Fruit fly (Drosophila melanogaster) whole organism, prepupa: ENCODE measurements around the gene CG17147.

Experiments used
- CG11762 ChIP-seq: fragments of 200-800 bp; sonication (Bioruptor generic); optimal IDR thresholded peaks from 3 replicates; lab custom pipeline; 2016; ENCODE audit warnings: missing biosample characterization, missing genetic modification characterization; ENCODE audit not compliant: insufficient read depth
- CG11902 ChIP-seq: fragments of 200-800 bp; sonication (Bioruptor generic); optimal IDR thresholded peaks from 3 replicates; lab custom pipeline; 2016; ENCODE audit warnings: missing biosample characterization, missing genetic modification characterization
- CG15336 ChIP-seq: fragments of 200-800 bp; sonication (Bioruptor generic); IDR thresholded peaks from 2 replicates; pipeline ENCODE4 v1.3.6; 2022; ENCODE audit warnings: missing biosample characterization, missing genetic modification characterization
- CG1621 ChIP-seq: fragments of 200-800 bp; sonication (Bioruptor generic); optimal IDR thresholded peaks from 3 replicates; lab custom pipeline; 2018; ENCODE audit warnings: missing biosample characterization, mild to moderate bottlenecking, missing genetic modification characterization
- CG34406 ChIP-seq: fragments of 200-800 bp; sonication (Bioruptor generic); optimal IDR thresholded peaks from 3 replicates; lab custom pipeline; 2016; ENCODE audit warnings: missing biosample characterization, missing genetic modification characterization
- CG3919 ChIP-seq: fragments of 200-800 bp; sonication (Bioruptor generic); optimal IDR thresholded peaks from 3 replicates; lab custom pipeline; 2016; ENCODE audit warnings: missing biosample characterization, missing genetic modification characterization
- CG4318 ChIP-seq: fragments of 200-800 bp; sonication (Bioruptor generic); optimal IDR thresholded peaks from 3 replicates; lab custom pipeline; 2017; ENCODE audit warnings: missing biosample characterization, mild to moderate bottlenecking, missing genetic modification characterization
- CG6163 ChIP-seq: fragments of 200-800 bp; sonication (Bioruptor generic); IDR thresholded peaks from 3 replicates; pipeline ENCODE4 v1.3.6; 2022; ENCODE audit warnings: missing biosample characterization, missing genetic modification characterization
- CG6792 ChIP-seq: fragments of 200-800 bp; sonication (Bioruptor generic); optimal IDR thresholded peaks from 3 replicates; lab custom pipeline; 2016; ENCODE audit warnings: missing biosample characterization, missing genetic modification characterization
- CG6808 ChIP-seq: fragments of 200-800 bp; sonication (Bioruptor generic); optimal IDR thresholded peaks from 3 replicates; lab custom pipeline; 2017; ENCODE audit warnings: missing biosample characterization, missing genetic modification characterization, mild to moderate bottlenecking, moderate library complexity, missing genetic modification reagents
- CG7368 ChIP-seq: fragments of 200-800 bp; sonication (Bioruptor generic); optimal IDR thresholded peaks from 3 replicates; lab custom pipeline; 2016; ENCODE audit warnings: missing biosample characterization, missing genetic modification characterization
- CG8119 ChIP-seq: fragments of 200-800 bp; sonication (Bioruptor generic); IDR thresholded peaks from 3 replicates; pipeline ENCODE4 v1.3.6; 2022; ENCODE audit warnings: missing biosample characterization, missing genetic modification characterization
- CG9139 ChIP-seq: fragments of 200-800 bp; sonication (Bioruptor generic); optimal IDR thresholded peaks from 3 replicates; lab custom pipeline; 2017; ENCODE audit warnings: missing biosample characterization, mild to moderate bottlenecking, missing genetic modification characterization
- Eip75B ChIP-seq: fragments of 200-800 bp; sonication (Bioruptor generic); optimal IDR thresholded peaks from 3 replicates; lab custom pipeline; 2016; ENCODE audit warnings: missing biosample characterization, missing genetic modification characterization
- Eip78C ChIP-seq: fragments of 200-800 bp; sonication (Bioruptor generic); peaks from one replicate; lab custom pipeline; 2016; ENCODE audit warnings: missing biosample characterization, missing genetic modification characterization
- Ets21C ChIP-seq: fragments of 200-800 bp; sonication (Bioruptor generic); optimal IDR thresholded peaks from 3 replicates; lab custom pipeline; 2016; ENCODE audit warnings: missing biosample characterization, missing genetic modification characterization
- Ets96B ChIP-seq: fragments of 200-800 bp; optimal IDR thresholded peaks from 2 replicates; lab custom pipeline; 2019; ENCODE audit warnings: missing biosample characterization, mild to moderate bottlenecking, missing genetic modification characterization, moderate library complexity
- Hr38 ChIP-seq: sonication (Bioruptor generic); optimal IDR thresholded peaks from 2 replicates; lab custom pipeline; 2016; ENCODE audit warnings: missing biosample characterization, missing genetic modification characterization
- Met ChIP-seq: fragments of 200-800 bp; sonication (Bioruptor generic); optimal IDR thresholded peaks from 3 replicates; lab custom pipeline; 2016; ENCODE audit warnings: missing biosample characterization, missing genetic modification characterization
- Sox102F ChIP-seq: fragments of 200-800 bp; sonication (Bioruptor generic); optimal IDR thresholded peaks from 2 replicates; lab custom pipeline; 2016; ENCODE audit warnings: missing biosample characterization, mild to moderate bottlenecking, missing genetic modification characterization
- Sox15 ChIP-seq: fragments of 200-800 bp; sonication (Bioruptor generic); optimal IDR thresholded peaks from 3 replicates; lab custom pipeline; 2016; ENCODE audit warnings: missing biosample characterization, missing genetic modification characterization
- cyc ChIP-seq: fragments of 200-800 bp; sonication (Bioruptor generic); optimal IDR thresholded peaks from 3 replicates; lab custom pipeline; 2016; ENCODE audit warnings: missing biosample characterization, missing genetic modification characterization
- dac ChIP-seq: fragments of 200-800 bp; sonication (Bioruptor generic); optimal IDR thresholded peaks from 2 replicates; lab custom pipeline; 2017; ENCODE audit warnings: missing biosample characterization, mild to moderate bottlenecking, missing genetic modification characterization
- eg ChIP-seq: fragments of 200-800 bp; sonication (Bioruptor generic); IDR thresholded peaks from 3 replicates; pipeline ENCODE4 v1.3.6; 2022; ENCODE audit warnings: missing biosample characterization, missing genetic modification characterization
- fd59A ChIP-seq: fragments of 200-800 bp; sonication (Bioruptor generic); optimal IDR thresholded peaks from 2 replicates; lab custom pipeline; 2017; ENCODE audit warnings: missing biosample characterization, mild to moderate bottlenecking, missing genetic modification characterization, missing genetic modification reagents
- lz ChIP-seq: fragments of 200-800 bp; sonication (Bioruptor generic); optimal IDR thresholded peaks from 3 replicates; lab custom pipeline; 2016; ENCODE audit warnings: missing biosample characterization, missing genetic modification characterization
- net ChIP-seq: fragments of 200-800 bp; sonication (Bioruptor generic); optimal IDR thresholded peaks from 3 replicates; lab custom pipeline; 2016; ENCODE audit warnings: missing biosample characterization, missing genetic modification characterization
- salr ChIP-seq, 2 experiments: fragments of 200-800 bp; sonication (Bioruptor generic); optimal IDR thresholded peaks; 3 replicates each; lab custom pipeline; 2016 to 2018; ENCODE audit warnings: missing biosample characterization in 2 of 2, missing genetic modification characterization in 2 of 2, mild to moderate bottlenecking in 1 of 2
- spab ChIP-seq: fragments of 200-800 bp; sonication (Bioruptor generic); optimal IDR thresholded peaks from 2 replicates; lab custom pipeline; 2017; ENCODE audit warnings: missing biosample characterization, mild to moderate bottlenecking, missing genetic modification characterization, missing genetic modification reagents
- svp ChIP-seq: fragments of 200-800 bp; sonication (Bioruptor generic); peaks from one replicate; lab custom pipeline; 2016; ENCODE audit warnings: missing biosample characterization, missing genetic modification characterization
- vri ChIP-seq: fragments of 200-800 bp; sonication (Bioruptor generic); optimal IDR thresholded peaks from 3 replicates; lab custom pipeline; 2016; ENCODE audit warnings: missing biosample characterization, mild to moderate bottlenecking, missing genetic modification characterization

The CG17147 gene

dm6 chr3L:20206950-20207584, 16.7 kb upstream of the CG17147 start, which contains the start of gene CG6996:
TSS of gene CG6996 (plus strand) at chr3L:20207534.
- TF ChIP-seq CG34406 (GFP tag; lab: Kevin White, UChicago): no peak
- no peak for TF ChIP-seq CG11902 (GFP tag; lab: Kevin White, UChicago)
- TF ChIP-seq salr (GFP tag; optimal IDR thresholded peaks at IDR 0.05; lab: Kevin White, UChicago): no peak
- no peak for TF ChIP-seq net (GFP tag; lab: Kevin White, UChicago)
- TF ChIP-seq lz (GFP tag; lab: Kevin White, UChicago): no peak
- TF ChIP-seq, all 60 proteins: peak for 0

dm6 chr3L:20209092-20209491, 14.6 kb upstream of the CG17147 start:
- no peak for TF ChIP-seq Sox15 (GFP tag; lab: Kevin White, UChicago)
- peak; percentile 90 for TF ChIP-seq vri

- no peak for TF ChIP-seq spab (GFP tag; lab: Kevin White, UChicago)
- no peak for TF ChIP-seq Hr38 (GFP tag; lab: Kevin White, UChicago)
- TF ChIP-seq CG34406 (GFP tag; lab: Kevin White, UChicago): no peak
- no peak for TF ChIP-seq Ets96B (tag; lab: Kevin White, UChicago)
- TF ChIP-seq svp (GFP tag; lab: Kevin White, UChicago): no peak
- no peak for TF ChIP-seq CG6808 (GFP tag; lab: Kevin White, UChicago)
- TF ChIP-seq CG6163 (GFP tag; lab: Robert Waterston, UW): no peak
- TF ChIP-seq CG11762: no peak
- no peak for TF ChIP-seq cyc (GFP tag; lab: Kevin White, UChicago)
- no peak for TF ChIP-seq Ets21C
Measured at dm6 chr3L:20209896-20210295, 13.8 kb upstream of the CG17147 start.

- TF ChIP-seq svp (GFP tag; lab: Kevin White, UChicago) (peak; percentile 18), CG6792 (no peak)
- TF ChIP-seq, all 60 proteins: peak for 1
Measured at dm6 chr3L:20212022-20212421, 11.7 kb upstream of the CG17147 start, which contains the start of gene CG7017. TSS of gene CG7017 (minus strand) at chr3L:20212122.

dm6 chr3L:20220374-20220773, 3.4 kb upstream of the CG17147 start, which contains the start of gene CG6933:
TSS of gene CG6933 (minus strand) at chr3L:20220420.
- TF ChIP-seq eg (no peak), Eip75B (no peak), Met (GFP tag; lab: Kevin White, UChicago) (no peak), CG3919 (GFP tag; lab: Kevin White, UChicago) (no peak), CG7368 (GFP tag; lab: Kevin White, UChicago) (no peak), lz (GFP tag; lab: Kevin White, UChicago) (no peak), Sox102F (GFP tag; lab: Kevin White, UChicago) (no peak), CG9139 (GFP tag; lab: Kevin White, UChicago) (no peak), spab (GFP tag; lab: Kevin White, UChicago) (no peak), CG11762 (no peak)
- TF ChIP-seq, all 60 proteins: peak for 0

- no peak for TF ChIP-seq CG15336 (GFP tag; lab: Robert Waterston, UW)
- no peak for TF ChIP-seq CG1621 (tag; lab: Kevin White, UChicago)
- TF ChIP-seq CG4318 (GFP tag; lab: Kevin White, UChicago): no peak
- no peak for TF ChIP-seq CG8119 (GFP tag; lab: Robert Waterston, UW)
- no peak for TF ChIP-seq fd59A (GFP tag; lab: Kevin White, UChicago)
- no peak for TF ChIP-seq dac (GFP tag; lab: Kevin White, UChicago)
- no peak for TF ChIP-seq Eip78C (GFP tag; lab: Kevin White, UChicago)
- TF ChIP-seq lz (GFP tag; lab: Kevin White, UChicago): no peak
Measured at dm6 chr3L:20220918-20221317, 2.8 kb upstream of the CG17147 start.
